Fruit fly (Drosophila melanogaster): ENCODE results near the gene CG13287.

DNA sequence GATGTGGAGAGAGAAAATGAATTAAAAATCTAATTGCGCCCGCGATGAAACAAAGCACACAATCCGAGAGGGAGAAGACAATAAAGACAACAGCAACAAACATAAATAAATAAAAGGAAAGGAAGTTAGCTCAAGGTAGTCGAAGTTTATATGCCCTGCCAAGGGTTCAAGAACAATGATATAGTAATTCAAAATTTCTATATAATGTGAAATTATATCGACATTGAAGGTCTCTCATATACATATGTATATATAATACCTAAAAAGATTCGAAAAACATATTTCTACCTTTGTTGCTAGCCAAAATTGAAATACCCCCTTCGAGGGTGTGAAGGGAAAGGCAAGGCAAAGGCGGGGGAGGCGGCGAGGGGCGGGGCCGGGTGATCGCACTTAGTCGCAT, 41.3 kb upstream of the CG13287 start:
- TF ChIP-seq Sox102F (GFP tag; optimal IDR thresholded peaks at IDR 0.05) (no peak), CG8478 (optimal IDR thresholded peaks at IDR 0.05) (no peak), fd102C (GFP tag; optimal IDR thresholded peaks at IDR 0.05) (no peak), pan (optimal IDR thresholded peaks at IDR 0.05) (no peak), pan (GFP tag; optimal IDR thresholded peaks at IDR 0.05 in 1 of 2, IDR thresholded peaks at IDR 0.05 in 1 of 2) (no peak), insv (GFP tag; optimal IDR thresholded peaks at IDR 0.05) (no peak), dimm (GFP tag; IDR thresholded peaks at IDR 0.05) (no peak), esg (GFP tag; conservative IDR thresholded peaks at IDR 0.05) (no peak), CG10274 (GFP tag; optimal IDR thresholded peaks at IDR 0.05) (no peak), otp (GFP tag; IDR thresholded peaks at IDR 0.05) (no peak), Pdp1 (GFP tag; optimal IDR thresholded peaks at IDR 0.05) (no peak)

All from whole organism, embryonic.